Fruit fly (Drosophila melanogaster) whole organism, embryonic: ENCODE data around the gene CG13144.

ENCODE experiments used
- Antp ChIP-seq: fragments of 200-800 bp; sonication (Bioruptor generic); optimal IDR thresholded peaks from 3 replicates; lab custom pipeline; 2016; ENCODE audit warnings: missing biosample characterization, missing genetic modification characterization
- Atf3 ChIP-seq: fragments of 200-800 bp; sonication (Bioruptor generic); optimal IDR thresholded peaks from 3 replicates; lab custom pipeline; 2016; ENCODE audit warnings: missing biosample characterization, missing genetic modification characterization
- BEAF-32 ChIP-seq: fragments of 200-800 bp; sonication (Bioruptor generic); optimal IDR thresholded peaks from 3 replicates; lab custom pipeline; 2017; ENCODE audit warnings: missing biosample characterization, missing genetic modification characterization, mild to moderate bottlenecking, moderate library complexity, missing genetic modification reagents
- CG10565 ChIP-seq: fragments of 200-800 bp; sonication (Bioruptor generic); optimal IDR thresholded peaks from 3 replicates; lab custom pipeline; 2016; ENCODE audit warnings: missing biosample characterization, mild to moderate bottlenecking, missing genetic modification characterization
- CG10959 ChIP-seq: fragments of 200-800 bp; sonication (Bioruptor generic); IDR thresholded peaks from 2 replicates; pipeline ENCODE4 v1.3.6; 2022; ENCODE audit warnings: missing biosample characterization, missing genetic modification characterization
- CG10979 ChIP-seq: fragments of 200-800 bp; sonication (Bioruptor generic); optimal IDR thresholded peaks from 2 replicates; lab custom pipeline; 2018; ENCODE audit warnings: missing biosample characterization, mild to moderate bottlenecking, missing genetic modification characterization, moderate library complexity
- CG12155 ChIP-seq: fragments of 200-800 bp; sonication (Bioruptor generic); optimal IDR thresholded peaks from 3 replicates; lab custom pipeline; 2016; ENCODE audit warnings: missing biosample characterization, missing genetic modification characterization
- CG13123 ChIP-seq: fragments of 200-800 bp; sonication (Bioruptor generic); optimal IDR thresholded peaks from 2 replicates; lab custom pipeline; 2016; ENCODE audit warnings: missing biosample characterization, missing genetic modification characterization
- CG15601 ChIP-seq: fragments of 200-800 bp; sonication (Bioruptor generic); optimal IDR thresholded peaks from 3 replicates; lab custom pipeline; 2019; ENCODE audit warnings: missing biosample characterization, mild to moderate bottlenecking, missing genetic modification characterization, moderate library complexity
- CG16863 ChIP-seq: fragments of 200-800 bp; sonication (Bioruptor generic); optimal IDR thresholded peaks from 3 replicates; lab custom pipeline; 2016; ENCODE audit warnings: missing biosample characterization, missing genetic modification characterization
- CG17385 ChIP-seq: fragments of 200-800 bp; sonication (Bioruptor generic); optimal IDR thresholded peaks from 3 replicates; lab custom pipeline; 2018; ENCODE audit warnings: missing biosample characterization, mild to moderate bottlenecking, missing genetic modification characterization
- CG18476 ChIP-seq: fragments of 200-800 bp; sonication (Bioruptor generic); optimal IDR thresholded peaks from 2 replicates; lab custom pipeline; 2016; ENCODE audit warnings: missing biosample characterization, mild to moderate bottlenecking, missing genetic modification characterization
- CG18619 ChIP-seq: fragments of 200-800 bp; sonication (Bioruptor generic); optimal IDR thresholded peaks from 3 replicates; lab custom pipeline; 2017; ENCODE audit warnings: missing biosample characterization, mild to moderate bottlenecking, missing genetic modification characterization
- CG2712 ChIP-seq: fragments of 200-800 bp; optimal IDR thresholded peaks from 3 replicates; lab custom pipeline; 2019; ENCODE audit warnings: missing biosample characterization, mild to moderate bottlenecking, missing genetic modification characterization, moderate library complexity
- CG2875 ChIP-seq: fragments of 200-800 bp; sonication (Bioruptor generic); optimal IDR thresholded peaks from 2 replicates; lab custom pipeline; 2017; ENCODE audit warnings: missing biosample characterization, mild to moderate bottlenecking, missing genetic modification characterization, missing genetic modification reagents
- CG33557 ChIP-seq: fragments of 200-800 bp; sonication (Bioruptor generic); optimal IDR thresholded peaks from 2 replicates; lab custom pipeline; 2019; ENCODE audit warnings: missing biosample characterization, mild to moderate bottlenecking, missing genetic modification characterization, moderate library complexity
- CG3838 ChIP-seq: fragments of 200-800 bp; sonication (Bioruptor generic); optimal IDR thresholded peaks from 3 replicates; lab custom pipeline; 2016; ENCODE audit warnings: missing biosample characterization, missing genetic modification characterization
- CG4404 ChIP-seq: fragments of 200-800 bp; sonication (Bioruptor generic); IDR thresholded peaks from 2 replicates; pipeline ENCODE4 v1.3.6; 2022; ENCODE audit warnings: missing biosample characterization, missing genetic modification characterization
- CG4424 ChIP-seq: fragments of 200-800 bp; sonication (Bioruptor generic); optimal IDR thresholded peaks from 3 replicates; lab custom pipeline; 2016; ENCODE audit warnings: missing biosample characterization, missing genetic modification characterization
- CG4707 ChIP-seq: fragments of 200-800 bp; sonication (Bioruptor generic); optimal IDR thresholded peaks from 2 replicates; lab custom pipeline; 2018; ENCODE audit warnings: missing biosample characterization, mild to moderate bottlenecking, missing genetic modification characterization, moderate library complexity
- CG5180 ChIP-seq: fragments of 200-800 bp; sonication (Bioruptor generic); optimal IDR thresholded peaks from 3 replicates; lab custom pipeline; 2017; ENCODE audit warnings: missing biosample characterization, missing genetic modification characterization, mild to moderate bottlenecking, moderate library complexity, missing genetic modification reagents
- CG6689 ChIP-seq: fragments of 200-800 bp; sonication (Bioruptor generic); IDR thresholded peaks from 2 replicates; pipeline ENCODE4 v1.3.6; 2022; ENCODE audit warnings: missing biosample characterization, missing genetic modification characterization
- Dfd ChIP-seq, 2 experiments: fragments of >200 bp; optimal IDR thresholded peaks; 2 replicates each; lab custom pipeline; 2017; ENCODE audit warnings: missing biosample characterization in 2 of 2, missing genetic modification characterization in 2 of 2
- Dll ChIP-seq: fragments of 200-800 bp; sonication (Bioruptor generic); IDR thresholded peaks from 4 replicates; pipeline ENCODE4 v1.3.6; 2022; ENCODE audit warnings: missing biosample characterization, missing genetic modification characterization; ENCODE audit not compliant: partially characterized antibody
- Doc3 ChIP-seq: fragments of 200-800 bp; sonication (Bioruptor generic); IDR thresholded peaks from 3 replicates; pipeline ENCODE4 v1.3.6; 2022; ENCODE audit warnings: missing biosample characterization, missing genetic modification characterization; ENCODE audit not compliant: partially characterized antibody
- Hr78 ChIP-seq, 2 experiments: fragments of 200-800 bp in 1 of 2; fragments of >200 bp in 1 of 2; sonication (Bioruptor generic) in 1 of 2; optimal IDR thresholded peaks; 2 replicates each; lab custom pipeline; 2017 to 2019; ENCODE audit warnings: missing biosample characterization in 2 of 2, missing genetic modification characterization in 2 of 2, mild to moderate bottlenecking in 1 of 2, moderate library complexity in 1 of 2
- Kr ChIP-seq: fragments of 200-800 bp; sonication (Bioruptor generic); optimal IDR thresholded peaks from 2 replicates; lab custom pipeline; 2017; ENCODE audit warnings: missing biosample characterization, mild to moderate bottlenecking, missing genetic modification characterization
- Lhr ChIP-seq: fragments of 200-800 bp; sonication (Bioruptor generic); optimal IDR thresholded peaks from 3 replicates; lab custom pipeline; 2017; ENCODE audit warnings: mild to moderate bottlenecking, missing biosample characterization, missing genetic modification reagents, missing genetic modification characterization
- Lpt ChIP-seq: fragments of >200 bp; optimal IDR thresholded peaks from 2 replicates; lab custom pipeline; 2018; ENCODE audit warnings: missing biosample characterization, missing genetic modification characterization
- Trl ChIP-seq, 3 experiments: fragments of >200 bp in 2 of 3; fragments of 200-800 bp in 1 of 3; sonication (Bioruptor generic) in 1 of 3; optimal IDR thresholded peaks; 2 replicates in 1 of 3; 3 replicates in 2 of 3; lab custom pipeline; 2016 to 2017; ENCODE audit warnings: missing biosample characterization in 1 of 3, missing genetic modification characterization in 1 of 3
- ab ChIP-seq: fragments of 200-800 bp; sonication (Bioruptor generic); optimal IDR thresholded peaks from 2 replicates; lab custom pipeline; 2016; ENCODE audit warnings: missing biosample characterization, missing genetic modification characterization
- ac ChIP-seq: fragments of 200-800 bp; sonication (Bioruptor generic); optimal IDR thresholded peaks from 3 replicates; lab custom pipeline; 2017; ENCODE audit warnings: missing biosample characterization, mild to moderate bottlenecking, missing genetic modification characterization
- br ChIP-seq: fragments of >200 bp; optimal IDR thresholded peaks from 2 replicates; lab custom pipeline; 2017
- crp ChIP-seq, 2 experiments: fragments of 200-800 bp; sonication (Bioruptor generic); optimal IDR thresholded peaks; 2 replicates in 1 of 2; 3 replicates in 1 of 2; lab custom pipeline; 2017; ENCODE audit warnings: missing biosample characterization in 2 of 2, missing genetic modification characterization in 2 of 2, mild to moderate bottlenecking in 1 of 2, moderate library complexity in 1 of 2
- dysf ChIP-seq: fragments of 200-800 bp; sonication (Bioruptor generic); IDR thresholded peaks from 3 replicates; pipeline ENCODE4 v1.3.6; 2022; ENCODE audit warnings: missing biosample characterization, missing genetic modification characterization
- emc ChIP-seq: fragments of 200-800 bp; sonication (Bioruptor generic); optimal IDR thresholded peaks from 2 replicates; lab custom pipeline; 2016; ENCODE audit warnings: missing biosample characterization, missing genetic modification characterization
- ftz-f1 ChIP-seq: fragments of 200-800 bp; sonication (Bioruptor generic); optimal IDR thresholded peaks from 2 replicates; lab custom pipeline; 2016; ENCODE audit warnings: missing biosample characterization, missing genetic modification characterization
- kay ChIP-seq: fragments of 200-800 bp; sonication (Bioruptor generic); optimal IDR thresholded peaks from 2 replicates; lab custom pipeline; 2016; ENCODE audit warnings: missing biosample characterization, missing genetic modification characterization
- klu ChIP-seq: fragments of 200-800 bp; sonication (Bioruptor generic); IDR thresholded peaks from 2 replicates; pipeline ENCODE4 v1.3.6; 2022; ENCODE audit warnings: missing biosample characterization, missing genetic modification characterization
- maf-S ChIP-seq: fragments of 200-800 bp; sonication (Bioruptor generic); optimal IDR thresholded peaks from 2 replicates; lab custom pipeline; 2016; ENCODE audit warnings: missing biosample characterization, missing genetic modification characterization
- mld ChIP-seq: fragments of 200-800 bp; sonication (Bioruptor generic); IDR thresholded peaks from 3 replicates; pipeline ENCODE4 v1.3.6; 2022; ENCODE audit warnings: missing biosample characterization, missing genetic modification characterization; ENCODE audit not compliant: partially characterized antibody
- repo ChIP-seq: fragments of 200-800 bp; sonication (Bioruptor generic); optimal IDR thresholded peaks from 2 replicates; lab custom pipeline; 2016; ENCODE audit warnings: missing biosample characterization, missing genetic modification characterization
- run ChIP-seq: fragments of 200-800 bp; sonication (Bioruptor generic); optimal IDR thresholded peaks from 3 replicates; lab custom pipeline; 2018; ENCODE audit warnings: missing biosample characterization, mild to moderate bottlenecking, missing genetic modification characterization
- schlank ChIP-seq: fragments of 200-800 bp; sonication (Bioruptor generic); optimal IDR thresholded peaks from 2 replicates; lab custom pipeline; 2018; ENCODE audit warnings: missing biosample characterization, mild to moderate bottlenecking, missing genetic modification characterization
- sisA ChIP-seq: fragments of 200-800 bp; sonication (Bioruptor generic); IDR thresholded peaks from 2 replicates; pipeline ENCODE4 v1.3.6; 2022; ENCODE audit warnings: missing biosample characterization, missing genetic modification characterization
- sna ChIP-seq: fragments of 200-800 bp; sonication (Bioruptor generic); IDR thresholded peaks from 2 replicates; pipeline ENCODE4 v1.3.6; 2022; ENCODE audit warnings: missing biosample characterization, missing genetic modification characterization; ENCODE audit not compliant: partially characterized antibody
- stwl ChIP-seq: fragments of 200-800 bp; sonication (Bioruptor generic); optimal IDR thresholded peaks from 3 replicates; lab custom pipeline; 2018; ENCODE audit warnings: missing biosample characterization, mild to moderate bottlenecking, missing genetic modification characterization, moderate library complexity
- tgo ChIP-seq: fragments of 200-800 bp; sonication (Bioruptor generic); IDR thresholded peaks from 3 replicates; pipeline ENCODE4 v1.3.6; 2022; ENCODE audit warnings: missing biosample characterization, missing genetic modification characterization
- twi ChIP-seq: fragments of 200-800 bp; optimal IDR thresholded peaks from 2 replicates; lab custom pipeline; 2019; ENCODE audit warnings: missing biosample characterization, mild to moderate bottlenecking, missing genetic modification characterization, moderate library complexity
- wdn ChIP-seq: fragments of 200-800 bp; sonication (Bioruptor generic); IDR thresholded peaks from 2 replicates; pipeline ENCODE4 v1.3.6; 2022; ENCODE audit warnings: missing biosample characterization, missing genetic modification characterization
- wek ChIP-seq: fragments of 200-800 bp; sonication (Bioruptor generic); optimal IDR thresholded peaks from 3 replicates; lab custom pipeline; 2018; ENCODE audit warnings: missing biosample characterization, mild to moderate bottlenecking, missing genetic modification characterization, moderate library complexity

The CG13144 gene

dm6 chr2L:10519225-10519624 lies 28.0 kb upstream of the CG13144 start (continued):
- TF ChIP-seq br (lab: Kevin White, UChicago) (no peak), CG6689 (peak; percentile 51), run (tag; lab: Kevin White, UChicago) (no peak), CG5180 (GFP tag; lab: Kevin White, UChicago) (peak; percentile 15), mld (GFP tag; lab: Robert Waterston, UW) (no peak), repo (GFP tag; lab: Kevin White, UChicago) (no peak), CG17385 (peak; percentile 48), Hr78 (GFP tag; optimal IDR thresholded peaks at IDR 0.05; lab: Kevin White, UChicago) (no peak), CG10979 (peak; percentile 43), Doc3 (GFP tag; lab: Robert Waterston, UW) (no peak), CG18476 (GFP tag; lab: Kevin White, UChicago) (peak; percentile 44), CG10565 (GFP tag; lab: Kevin White, UChicago) (no peak), CG33557 (no peak), schlank (tag; lab: Kevin White, UChicago) (peak; percentile 41), CG18619 (GFP tag; lab: Kevin White, UChicago) (peak; percentile 30), CG4707 (no peak), ftz-f1 (GFP tag; lab: Kevin White, UChicago) (no peak), CG4424 (GFP tag; lab: Kevin White, UChicago) (peak; percentile 40), sna (GFP tag; lab: Robert Waterston, UW) (no peak), wdn (GFP tag; lab: Robert Waterston, UW) (peak; percentile 69), Antp (GFP tag; lab: Kevin White, UChicago) (peak; percentile 23), CG10959 (no peak), Atf3 (GFP tag; lab: Kevin White, UChicago) (no peak), tgo (GFP tag; lab: Robert Waterston, UW) (peak; percentile 78; the same call in 2 of the 3 replicates), twi (tag; lab: Kevin White, UChicago) (no peak), ab (GFP tag; lab: Kevin White, UChicago) (no peak), CG15601 (no peak), BEAF-32 (no peak), Dll (GFP tag; lab: Robert Waterston, UW) (no peak), ac (GFP tag; lab: Kevin White, UChicago) (no peak), CG4404 (GFP tag; lab: Robert Waterston, UW) (no peak), Kr (GFP tag; lab: Kevin White, UChicago) (no peak), maf-S (peak; percentile 16), emc (GFP tag; lab: Kevin White, UChicago) (no peak), kay (GFP tag; lab: Kevin White, UChicago) (no peak), CG13123 (GFP tag; lab: Kevin White, UChicago) (no peak), wek (GFP tag; lab: Kevin White, UChicago) (no peak), stwl (tag; lab: Kevin White, UChicago) (no peak), CG2712 (tag; lab: Kevin White, UChicago) (peak; percentile 62), CG3838 (GFP tag; lab: Kevin White, UChicago) (no peak), crp (GFP tag; optimal IDR thresholded peaks at IDR 0.05; lab: Kevin White, UChicago) (no peak), dysf (GFP tag; lab: Robert Waterston, UW) (peak; percentile 82), sisA (peak; percentile 62), Lhr (GFP tag; lab: Kevin White, UChicago) (no peak), Trl (optimal IDR thresholded peaks at IDR 0.05; lab: Kevin White, UChicago) (no peak), Trl (GFP tag; optimal IDR thresholded peaks at IDR 0.05; lab: Kevin White, UChicago) (peak; percentile 54), klu (GFP tag; lab: Robert Waterston, UW) (0 out of 2 replicates have a peak, but pooled peaks have one; percentile 24), Lpt (GFP tag; lab: Kevin White, UChicago) (no peak), CG16863 (no peak), Dfd (GFP tag; optimal IDR thresholded peaks at IDR 0.05; lab: Kevin White, UChicago) (no peak), CG2875 (GFP tag; lab: Kevin White, UChicago) (no peak), CG12155 (GFP tag; lab: Kevin White, UChicago) (peak; percentile 25)
